Worm (Caenorhabditis elegans): ENCODE measurements around the gene F08H9.3.

- no peak for TF ChIP-seq eyg-1 (tag; optimal IDR thresholded peaks at IDR 0.05)
- TF ChIP-seq pha-4 (tag; optimal IDR thresholded peaks at IDR 0.05): no peak
- TF ChIP-seq gmeb-2 (tag; optimal IDR thresholded peaks at IDR 0.05): no peak
- no peak for TF ChIP-seq dmd-4 (tag; optimal IDR thresholded peaks at IDR 0.05; ENCODE audit: borderline replicate concordance)
- no peak for TF ChIP-seq dve-1 (tag; optimal IDR thresholded peaks at IDR 0.05)
- no peak for TF ChIP-seq pha-2 (tag; optimal IDR thresholded peaks at IDR 0.05)
- TF ChIP-seq unc-42 (tag; optimal IDR thresholded peaks at IDR 0.05): no peak
- no peak for TF ChIP-seq rnt-1 (tag; optimal IDR thresholded peaks at IDR 0.05)
- TF ChIP-seq pax-1 (tag; optimal IDR thresholded peaks at IDR 0.05): no peak
- no peak for TF ChIP-seq ceh-24 (tag; optimal IDR thresholded peaks at IDR 0.05)
- TF ChIP-seq elt-2 (tag; optimal IDR thresholded peaks at IDR 0.05): no peak
- TF ChIP-seq Y22D7AL.16 (tag; optimal IDR thresholded peaks at IDR 0.05): no peak
- TF ChIP-seq ttx-3 (tag; optimal IDR thresholded peaks at IDR 0.05): no peak
- no peak for TF ChIP-seq ama-1 (optimal IDR thresholded peaks at IDR 0.05)
Measured at ce11 chrV:14481401-14481800, 18.3 kb upstream of the F08H9.3 start, which contains the start of gene R02D5.7.

All from whole organism, late embryonic.